Fruit fly (Drosophila melanogaster) whole organism, embryonic: ENCODE data around the gene CG31952.

Experiments used
- Atf-2 ChIP-seq: fragments of 200-800 bp; sonication (Bioruptor generic); optimal IDR thresholded peaks from 2 replicates; lab custom pipeline; 2016; ENCODE audit warnings: missing biosample characterization, missing genetic modification characterization
- Atf3 ChIP-seq: fragments of 200-800 bp; sonication (Bioruptor generic); optimal IDR thresholded peaks from 3 replicates; lab custom pipeline; 2016; ENCODE audit warnings: missing biosample characterization, missing genetic modification characterization
- CG11085 ChIP-seq: fragments of 200-800 bp; sonication (Bioruptor generic); IDR thresholded peaks from 2 replicates; pipeline ENCODE4 v1.3.6; 2022; ENCODE audit warnings: missing biosample characterization, missing genetic modification characterization
- CG12236 ChIP-seq: fragments of 200-800 bp; sonication (Bioruptor generic); optimal IDR thresholded peaks from 2 replicates; lab custom pipeline; 2016; ENCODE audit warnings: missing biosample characterization, missing genetic modification characterization
- CG12391 ChIP-seq: fragments of 200-800 bp; sonication (Bioruptor generic); optimal IDR thresholded peaks from 3 replicates; lab custom pipeline; 2018; ENCODE audit warnings: missing biosample characterization, mild to moderate bottlenecking, missing genetic modification characterization, moderate library complexity
- CG13775 ChIP-seq: fragments of 200-800 bp; sonication (Bioruptor generic); optimal IDR thresholded peaks from 3 replicates; lab custom pipeline; 2017; ENCODE audit warnings: missing biosample characterization, mild to moderate bottlenecking, missing genetic modification characterization
- CG14441 ChIP-seq: fragments of 200-800 bp; sonication (Bioruptor generic); IDR thresholded peaks from 2 replicates; pipeline ENCODE4 v1.3.6; 2022; ENCODE audit warnings: missing biosample characterization, missing genetic modification characterization
- CG15514 ChIP-seq: fragments of 200-800 bp; sonication (Bioruptor generic); optimal IDR thresholded peaks from 3 replicates; lab custom pipeline; 2017; ENCODE audit warnings: missing biosample characterization, missing genetic modification characterization, mild to moderate bottlenecking, moderate library complexity, missing genetic modification reagents
- CG15696 ChIP-seq: fragments of 200-800 bp; sonication (Bioruptor generic); optimal IDR thresholded peaks from 2 replicates; lab custom pipeline; 2019; ENCODE audit warnings: missing biosample characterization, mild to moderate bottlenecking, missing genetic modification characterization, moderate library complexity
- CG17829 ChIP-seq: fragments of 200-800 bp; optimal IDR thresholded peaks from 2 replicates; lab custom pipeline; 2019; ENCODE audit warnings: missing biosample characterization, mild to moderate bottlenecking, missing genetic modification characterization, moderate library complexity
- CG18011 ChIP-seq: fragments of 200-800 bp; sonication (Bioruptor generic); optimal IDR thresholded peaks from 2 replicates; lab custom pipeline; 2017; ENCODE audit warnings: missing biosample characterization, missing genetic modification characterization, mild to moderate bottlenecking, moderate library complexity, missing genotype
- CG18476 ChIP-seq: fragments of 200-800 bp; sonication (Bioruptor generic); optimal IDR thresholded peaks from 2 replicates; lab custom pipeline; 2016; ENCODE audit warnings: missing biosample characterization, mild to moderate bottlenecking, missing genetic modification characterization
- CG2199 ChIP-seq: fragments of 200-800 bp; sonication (Bioruptor generic); IDR thresholded peaks from 3 replicates; pipeline ENCODE4 v1.3.6; 2022; ENCODE audit warnings: missing biosample characterization, missing genetic modification characterization
- CG6791 ChIP-seq: fragments of 200-800 bp; sonication (Bioruptor generic); IDR thresholded peaks from 3 replicates; pipeline ENCODE4 v1.3.6; 2022; ENCODE audit warnings: missing biosample characterization, missing genetic modification characterization; ENCODE audit not compliant: partially characterized antibody
- CG7372 ChIP-seq: fragments of 200-800 bp; sonication (Bioruptor generic); IDR thresholded peaks from 2 replicates; pipeline ENCODE4 v1.3.6; 2022; ENCODE audit warnings: missing biosample characterization, missing genetic modification characterization
- CG8281 ChIP-seq: fragments of 200-800 bp; sonication (Bioruptor generic); optimal IDR thresholded peaks from 2 replicates; lab custom pipeline; 2018; ENCODE audit warnings: missing biosample characterization, mild to moderate bottlenecking, missing genetic modification characterization, moderate library complexity
- CG8290 ChIP-seq, 3 experiments: fragments of 200-800 bp; sonication (Bioruptor generic); optimal IDR thresholded peaks; 2 replicates each; lab custom pipeline; 2016 to 2019; ENCODE audit warnings: missing biosample characterization in 3 of 3, missing genetic modification characterization in 3 of 3, mild to moderate bottlenecking in 2 of 3, moderate library complexity in 1 of 3
- CG9215 ChIP-seq: fragments of 200-800 bp; sonication (Bioruptor generic); IDR thresholded peaks from 2 replicates; pipeline ENCODE4 v1.3.6; 2022; ENCODE audit warnings: missing biosample characterization, missing genetic modification characterization
- Dbx ChIP-seq: fragments of 200-800 bp; sonication (Bioruptor generic); IDR thresholded peaks from 3 replicates; pipeline ENCODE4 v1.3.6; 2022; ENCODE audit warnings: missing biosample characterization, missing genetic modification characterization
- E2f2 ChIP-seq: fragments of 200-800 bp; sonication (Bioruptor generic); IDR thresholded peaks from 2 replicates; pipeline ENCODE4 v1.3.6; 2022; ENCODE audit warnings: missing biosample characterization, missing genetic modification characterization
- Ets65A ChIP-seq: fragments of 200-800 bp; sonication (Bioruptor generic); peaks from one replicate; lab custom pipeline; 2016; ENCODE audit warnings: missing biosample characterization, missing genetic modification characterization
- Gug ChIP-seq: fragments of 200-800 bp; sonication (Bioruptor generic); IDR thresholded peaks from 4 replicates; pipeline ENCODE4 v1.3.6; 2022; ENCODE audit warnings: missing biosample characterization, missing genetic modification characterization
- HLH3B ChIP-seq: fragments of 200-800 bp; sonication (Bioruptor generic); IDR thresholded peaks from 2 replicates; pipeline ENCODE4 v1.3.6; 2022; ENCODE audit warnings: missing biosample characterization, missing genetic modification characterization
- HmgD ChIP-seq: fragments of 200-800 bp; sonication (Bioruptor generic); optimal IDR thresholded peaks from 3 replicates; lab custom pipeline; 2016; ENCODE audit warnings: missing biosample characterization, missing genetic modification characterization
- Lpt ChIP-seq: fragments of >200 bp; optimal IDR thresholded peaks from 2 replicates; lab custom pipeline; 2018; ENCODE audit warnings: missing biosample characterization, missing genetic modification characterization
- Med ChIP-seq: fragments of 200-800 bp; sonication (Bioruptor generic); peaks from one replicate; lab custom pipeline; 2016; ENCODE audit warnings: missing biosample characterization, missing genetic modification characterization, mild to moderate bottlenecking, inconsistent platforms, moderate library complexity
- NC2β ChIP-seq: fragments of 200-800 bp; sonication (Bioruptor generic); optimal IDR thresholded peaks from 2 replicates; lab custom pipeline; 2016; ENCODE audit warnings: missing biosample characterization, missing genetic modification characterization
- NFAT ChIP-seq: fragments of 200-800 bp; sonication (Bioruptor generic); IDR thresholded peaks from 2 replicates; pipeline ENCODE4 v1.3.6; 2022; ENCODE audit warnings: missing biosample characterization, missing genetic modification characterization
- Nf-YB ChIP-seq: fragments of 200-800 bp; sonication (Bioruptor generic); optimal IDR thresholded peaks from 3 replicates; lab custom pipeline; 2019; ENCODE audit warnings: missing biosample characterization, mild to moderate bottlenecking, missing genetic modification characterization, moderate library complexity
- Six4 ChIP-seq: fragments of 200-800 bp; sonication (Bioruptor generic); optimal IDR thresholded peaks from 2 replicates; lab custom pipeline; 2016; ENCODE audit warnings: missing biosample characterization, missing genetic modification characterization
- Trl ChIP-seq, 3 experiments: fragments of >200 bp in 2 of 3; fragments of 200-800 bp in 1 of 3; sonication (Bioruptor generic) in 1 of 3; optimal IDR thresholded peaks; 2 replicates in 1 of 3; 3 replicates in 2 of 3; lab custom pipeline; 2016 to 2017; ENCODE audit warnings: missing biosample characterization in 1 of 3, missing genetic modification characterization in 1 of 3
- amos ChIP-seq: fragments of 200-800 bp; sonication (Bioruptor generic); IDR thresholded peaks from 2 replicates; pipeline ENCODE4 v1.3.6; 2022; ENCODE audit warnings: missing biosample characterization, missing genetic modification characterization; ENCODE audit not compliant: partially characterized antibody
- aop ChIP-seq: fragments of 200-800 bp; sonication (Bioruptor generic); IDR thresholded peaks from 2 replicates; pipeline ENCODE4 v1.3.6; 2022; ENCODE audit warnings: missing biosample characterization, missing genetic modification characterization
- az2 ChIP-seq: fragments of 200-800 bp; sonication (Bioruptor generic); optimal IDR thresholded peaks from 3 replicates; lab custom pipeline; 2016; ENCODE audit warnings: missing biosample characterization, missing genetic modification characterization
- bbx ChIP-seq: fragments of 200-800 bp; sonication (Bioruptor generic); IDR thresholded peaks from 2 replicates; pipeline ENCODE4 v1.3.6; 2022; ENCODE audit warnings: missing biosample characterization, missing genetic modification characterization; ENCODE audit not compliant: partially characterized antibody
- btn ChIP-seq: fragments of 200-800 bp; sonication (Bioruptor generic); optimal IDR thresholded peaks from 2 replicates; lab custom pipeline; 2016; ENCODE audit warnings: missing biosample characterization, missing genetic modification characterization
- cas ChIP-seq: fragments of 200-800 bp; sonication (Bioruptor generic); IDR thresholded peaks from 2 replicates; pipeline ENCODE4 v1.3.6; 2022; ENCODE audit warnings: missing biosample characterization, missing genetic modification characterization
- chinmo ChIP-seq: fragments of 200-800 bp; sonication (Bioruptor generic); IDR thresholded peaks from 4 replicates; pipeline ENCODE4 v1.3.6; 2022; ENCODE audit warnings: missing biosample characterization, missing genetic modification characterization; ENCODE audit not compliant: partially characterized antibody
- crp ChIP-seq, 2 experiments: fragments of 200-800 bp; sonication (Bioruptor generic); optimal IDR thresholded peaks; 2 replicates in 1 of 2; 3 replicates in 1 of 2; lab custom pipeline; 2017; ENCODE audit warnings: missing biosample characterization in 2 of 2, missing genetic modification characterization in 2 of 2, mild to moderate bottlenecking in 1 of 2, moderate library complexity in 1 of 2
- fru ChIP-seq: fragments of >200 bp; optimal IDR thresholded peaks from 2 replicates; lab custom pipeline; 2017
- gce ChIP-seq: fragments of 200-800 bp; sonication (Bioruptor generic); IDR thresholded peaks from 3 replicates; pipeline ENCODE4 v1.3.6; 2022; ENCODE audit warnings: missing biosample characterization, missing genetic modification characterization
- gcm2 ChIP-seq: fragments of 200-800 bp; sonication (Bioruptor generic); optimal IDR thresholded peaks from 2 replicates; lab custom pipeline; 2016; ENCODE audit warnings: missing biosample characterization, missing genetic modification characterization
- gt ChIP-seq: fragments of 200-800 bp; sonication (Bioruptor generic); IDR thresholded peaks from 2 replicates; pipeline ENCODE4 v1.3.6; 2022; ENCODE audit warnings: missing biosample characterization, missing genetic modification characterization
- lbe ChIP-seq: fragments of 200-800 bp; sonication (Bioruptor generic); optimal IDR thresholded peaks from 2 replicates; lab custom pipeline; 2016; ENCODE audit warnings: missing biosample characterization, mild to moderate bottlenecking, missing genetic modification characterization
- nau ChIP-seq: fragments of 200-800 bp; sonication (Bioruptor generic); optimal IDR thresholded peaks from 3 replicates; lab custom pipeline; 2017; ENCODE audit warnings: missing biosample characterization, mild to moderate bottlenecking, missing genetic modification characterization, missing genetic modification reagents
- oc ChIP-seq: fragments of 200-800 bp; sonication (Bioruptor generic); optimal IDR thresholded peaks from 2 replicates; lab custom pipeline; 2018; ENCODE audit warnings: missing biosample characterization, mild to moderate bottlenecking, missing genetic modification characterization, moderate library complexity
- rib ChIP-seq: fragments of 200-800 bp; sonication (Bioruptor generic); IDR thresholded peaks from 2 replicates; pipeline ENCODE4 v1.3.6; 2022; ENCODE audit warnings: missing biosample characterization, missing genetic modification characterization
- sisA ChIP-seq: fragments of 200-800 bp; sonication (Bioruptor generic); IDR thresholded peaks from 2 replicates; pipeline ENCODE4 v1.3.6; 2022; ENCODE audit warnings: missing biosample characterization, missing genetic modification characterization
- stc ChIP-seq: fragments of 200-800 bp; sonication (Bioruptor generic); IDR thresholded peaks from 2 replicates; pipeline ENCODE4 v1.3.6; 2022; ENCODE audit warnings: missing biosample characterization, missing genetic modification characterization
- stwl ChIP-seq: fragments of 200-800 bp; sonication (Bioruptor generic); optimal IDR thresholded peaks from 3 replicates; lab custom pipeline; 2018; ENCODE audit warnings: missing biosample characterization, mild to moderate bottlenecking, missing genetic modification characterization, moderate library complexity
- tin ChIP-seq: fragments of 200-800 bp; sonication (Bioruptor generic); optimal IDR thresholded peaks from 3 replicates; lab custom pipeline; 2016; ENCODE audit warnings: missing biosample characterization, missing genetic modification characterization
- tup ChIP-seq: fragments of 200-800 bp; sonication (Bioruptor generic); optimal IDR thresholded peaks from 2 replicates; lab custom pipeline; 2016; ENCODE audit warnings: missing biosample characterization, mild to moderate bottlenecking, missing genetic modification characterization, moderate library complexity
- vvl ChIP-seq: fragments of 200-800 bp; sonication (Bioruptor generic); IDR thresholded peaks from 2 replicates; pipeline ENCODE4 v1.3.6; 2022; ENCODE audit warnings: missing biosample characterization, missing genetic modification characterization

The CG31952 gene

DNA sequence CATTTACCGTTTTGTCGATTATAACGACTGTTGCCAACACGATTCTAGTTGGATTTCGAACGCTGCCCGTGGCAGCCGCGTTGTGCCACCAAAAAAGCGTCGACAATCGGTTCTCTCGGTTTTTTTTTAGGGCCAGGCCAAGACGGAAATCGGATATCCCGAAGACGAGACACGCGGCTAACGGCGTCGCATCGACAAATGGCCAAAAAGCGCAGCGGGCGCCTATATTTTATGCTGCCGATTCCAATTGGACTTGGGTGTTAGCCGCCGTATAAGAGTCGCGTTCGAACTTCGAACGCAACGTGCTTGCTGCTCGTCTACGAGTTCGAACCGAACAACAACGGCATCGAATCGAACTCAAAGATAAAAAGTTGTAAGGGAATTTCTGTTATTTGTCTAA, 6.3 kb downstream of the CG31952 start (continued):
- TF ChIP-seq Atf3 (GFP tag; lab: Kevin White, UChicago) (no peak), CG8281 (tag; lab: Kevin White, UChicago) (no peak), CG12391 (tag; lab: Kevin White, UChicago) (no peak), amos (GFP tag; lab: Robert Waterston, UW) (no peak), vvl (GFP tag; lab: Robert Waterston, UW) (peak; percentile 49; the same call in 1 of the 2 replicates), cas (GFP tag; lab: Robert Waterston, UW) (no peak), nau (GFP tag; lab: Kevin White, UChicago) (peak; percentile 4), CG18011 (GFP tag; lab: Kevin White, UChicago) (no peak), CG6791 (no peak), sisA (GFP tag; lab: Robert Waterston, UW) (no peak), fru (no peak), Gug (GFP tag; lab: Robert Waterston, UW) (no peak), NFAT (no peak), aop (GFP tag; lab: Robert Waterston, UW) (0 out of 2 replicates have a peak, but pooled peaks have one; percentile 25), CG15696 (tag; lab: Kevin White, UChicago) (no peak), HmgD (GFP tag; lab: Kevin White, UChicago) (no peak), bbx (GFP tag; lab: Robert Waterston, UW) (no peak), gce (GFP tag; lab: Robert Waterston, UW) (no peak), Med (GFP tag; lab: Kevin White, UChicago) (peak; percentile 63), HLH3B (no peak), CG7372 (no peak), CG13775 (GFP tag; lab: Kevin White, UChicago) (no peak), Six4 (GFP tag; lab: Kevin White, UChicago) (no peak), oc (no peak), CG17829 (tag; lab: Kevin White, UChicago) (no peak), stc (peak; percentile 42; the same call in 1 of the 2 replicates), CG12236 (no peak), CG2199 (0 out of 3 replicates have a peak, but pooled peaks have one; percentile 16), crp (GFP tag; optimal IDR thresholded peaks at IDR 0.05; lab: Kevin White, UChicago) (no peak), Dbx (GFP tag; lab: Robert Waterston, UW) (0 out of 3 replicates have a peak, but pooled peaks have one; percentile 29), chinmo (GFP tag; lab: Robert Waterston, UW) (peak; percentile 85; the same call in 2 of the 4 replicates), E2f2 (GFP tag; lab: Robert Waterston, UW) (peak; percentile 12; the same call in 1 of the 2 replicates)

DNA sequence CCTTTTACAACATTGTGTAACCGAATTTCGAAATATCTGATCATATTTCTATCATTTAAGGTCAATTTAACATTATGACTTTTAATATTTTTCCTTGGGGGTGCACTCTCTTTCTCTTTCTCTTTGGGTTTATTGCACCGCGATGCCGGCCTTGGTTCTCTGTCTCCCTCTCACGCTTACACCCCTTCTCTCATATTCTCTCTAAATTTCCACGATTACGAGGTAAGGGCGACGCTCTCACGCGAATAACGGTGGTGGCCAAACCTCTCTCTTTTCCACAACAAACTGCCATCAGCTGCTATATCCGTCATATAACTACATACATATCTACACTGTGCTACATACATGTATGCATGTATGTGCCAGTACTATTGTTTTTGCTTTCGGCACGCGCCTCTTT, 9.5 kb downstream of the CG31952 start:
- no peak for TF ChIP-seq CG8290 (GFP tag; optimal IDR thresholded peaks at IDR 0.05; lab: Kevin White, UChicago)
- TF ChIP-seq CG8290 (tag; optimal IDR thresholded peaks at IDR 0.05; lab: Kevin White, UChicago): no peak
- no peak for TF ChIP-seq tin (GFP tag; lab: Kevin White, UChicago)
- no peak for TF ChIP-seq CG15514 (GFP tag; lab: Kevin White, UChicago)
- no peak for TF ChIP-seq NC2β (GFP tag; lab: Kevin White, UChicago)
- TF ChIP-seq Trl (optimal IDR thresholded peaks at IDR 0.05; lab: Kevin White, UChicago): peak; percentile 75 to 77
- no peak for TF ChIP-seq Trl (GFP tag; optimal IDR thresholded peaks at IDR 0.05; lab: Kevin White, UChicago)
- no peak for TF ChIP-seq rib (GFP tag; lab: Robert Waterston, UW)
- no peak for TF ChIP-seq gt (GFP tag; lab: Robert Waterston, UW)
- TF ChIP-seq stwl (tag; lab: Kevin White, UChicago): no peak
- TF ChIP-seq CG9215 (GFP tag; lab: Robert Waterston, UW): no peak
- TF ChIP-seq CG11085: no peak
- no peak for TF ChIP-seq az2
- no peak for TF ChIP-seq lbe
- TF ChIP-seq CG18476 (GFP tag; lab: Kevin White, UChicago): no peak
- TF ChIP-seq gcm2 (GFP tag; lab: Kevin White, UChicago): no peak
- no peak for TF ChIP-seq CG14441
- TF ChIP-seq tup: no peak
- TF ChIP-seq Ets65A (GFP tag; lab: Kevin White, UChicago): no peak
- no peak for TF ChIP-seq Lpt (GFP tag; lab: Kevin White, UChicago)
- no peak for TF ChIP-seq Atf-2
- TF ChIP-seq btn (GFP tag; lab: Kevin White, UChicago): no peak
- TF ChIP-seq Nf-YB (GFP tag; lab: Kevin White, UChicago): no peak
